Fruit fly (Drosophila melanogaster): ENCODE measurements around the gene HBS1.

Gene HBS1

dm6 chr3L:1827809-1828371 is 37.1 kb downstream of the HBS1 start (continued):
- TF ChIP-seq CG8632 (GFP tag; optimal IDR thresholded peaks at IDR 0.05) (no peak), Blimp-1 (GFP tag; optimal IDR thresholded peaks at IDR 0.05) (peak; percentile 58), OdsH (GFP tag; optimal IDR thresholded peaks at IDR 0.05) (no peak), Sox14 (GFP tag; optimal IDR thresholded peaks at IDR 0.05) (no peak), pdm3 (GFP tag; optimal IDR thresholded peaks at IDR 0.05) (no peak), vri (GFP tag; optimal IDR thresholded peaks at IDR 0.05) (peak; percentile 93), Hr4 (GFP tag; optimal IDR thresholded peaks at IDR 0.05) (no peak), Eip78C (GFP tag) (peak; percentile 52), Ets21C (GFP tag; optimal IDR thresholded peaks at IDR 0.05) (no peak), Sox102F (GFP tag; optimal IDR thresholded peaks at IDR 0.05) (no peak), CG34406 (GFP tag; optimal IDR thresholded peaks at IDR 0.05) (no peak), CG6808 (GFP tag; optimal IDR thresholded peaks at IDR 0.05) (no peak), CG6854 (GFP tag; optimal IDR thresholded peaks at IDR 0.05) (peak; percentile 67), achi (GFP tag; optimal IDR thresholded peaks at IDR 0.05) (no peak), CG6163 (GFP tag; IDR thresholded peaks at IDR 0.05) (peak; percentile 54; the same call in 2 of the 3 replicates), CG10631 (GFP tag; optimal IDR thresholded peaks at IDR 0.05) (no peak), CG11762 (GFP tag; optimal IDR thresholded peaks at IDR 0.05; ENCODE audit: insufficient read depth) (no peak), CG11902 (GFP tag; optimal IDR thresholded peaks at IDR 0.05) (no peak), CG6792 (GFP tag; optimal IDR thresholded peaks at IDR 0.05) (no peak), Smox (GFP tag; optimal IDR thresholded peaks at IDR 0.05) (no peak)

- TF ChIP-seq CG6854 (GFP tag; optimal IDR thresholded peaks at IDR 0.05) = peak; percentile 59
- TF ChIP-seq salr (GFP tag; optimal IDR thresholded peaks at IDR 0.05) = peak in 1 of 2 experiments; percentile 5
- peak; percentile 21 for TF ChIP-seq CG6808 (GFP tag; optimal IDR thresholded peaks at IDR 0.05)
- TF ChIP-seq Lpt (GFP tag; optimal IDR thresholded peaks at IDR 0.05) = no peak
- no peak for TF ChIP-seq CG10631 (GFP tag; optimal IDR thresholded peaks at IDR 0.05)
- TF ChIP-seq ss (GFP tag; optimal IDR thresholded peaks at IDR 0.05) = peak in 1 of 2 experiments; percentile 70
- no peak for TF ChIP-seq topi (GFP tag; optimal IDR thresholded peaks at IDR 0.05)
Measured at dm6 chr3L:1822365-1822764, 42.7 kb downstream of the HBS1 start.

dm6 chr3L:1821140-1821539 is 43.9 kb downstream of the HBS1 start:
- TF ChIP-seq eg (GFP tag; IDR thresholded peaks at IDR 0.05) (0 out of 3 replicates have a peak, but pooled peaks have one; percentile 21), CG8319 (GFP tag; optimal IDR thresholded peaks at IDR 0.05) (no peak), Blimp-1 (GFP tag; optimal IDR thresholded peaks at IDR 0.05) (no peak), ss (GFP tag; optimal IDR thresholded peaks at IDR 0.05) (peak; percentile 26 to 54), cyc (GFP tag; optimal IDR thresholded peaks at IDR 0.05) (no peak), dsx (GFP tag; optimal IDR thresholded peaks at IDR 0.05; ENCODE audit: poor library complexity, severe bottlenecking) (peak; percentile 9), CG10631 (GFP tag; optimal IDR thresholded peaks at IDR 0.05) (no peak), acj6 (GFP tag; optimal IDR thresholded peaks at IDR 0.05) (no peak), CG1621 (tag; optimal IDR thresholded peaks at IDR 0.05) (peak; percentile 87), Ets96B (tag; optimal IDR thresholded peaks at IDR 0.05) (no peak), Smox (GFP tag; optimal IDR thresholded peaks at IDR 0.05) (no peak), CG11762 (GFP tag; optimal IDR thresholded peaks at IDR 0.05; ENCODE audit: insufficient read depth) (no peak), CG11902 (GFP tag; optimal IDR thresholded peaks at IDR 0.05) (no peak), Hr4 (GFP tag; optimal IDR thresholded peaks at IDR 0.05) (no peak), Eip93F (GFP tag; optimal IDR thresholded peaks at IDR 0.05) (no peak), esn (GFP tag; optimal IDR thresholded peaks at IDR 0.05) (no peak), achi (GFP tag; optimal IDR thresholded peaks at IDR 0.05) (no peak)

- peak; percentile 59 for TF ChIP-seq dsx (GFP tag; optimal IDR thresholded peaks at IDR 0.05; ENCODE audit: poor library complexity, severe bottlenecking)
- peak; percentile 1 for TF ChIP-seq CG1621 (tag; optimal IDR thresholded peaks at IDR 0.05)
- TF ChIP-seq vri (GFP tag; optimal IDR thresholded peaks at IDR 0.05) = no peak
- TF ChIP-seq acj6 (GFP tag; optimal IDR thresholded peaks at IDR 0.05) = no peak
- peak; percentile 11 for TF ChIP-seq svp (GFP tag)
- no peak for TF ChIP-seq Hr38 (GFP tag; optimal IDR thresholded peaks at IDR 0.05)
Measured at dm6 chr3L:1818834-1819233, 46.2 kb downstream of the HBS1 start.

Data from whole organism, prepupa.